Worm (Caenorhabditis elegans): ENCODE results near the gene B0336.12.

DNA sequence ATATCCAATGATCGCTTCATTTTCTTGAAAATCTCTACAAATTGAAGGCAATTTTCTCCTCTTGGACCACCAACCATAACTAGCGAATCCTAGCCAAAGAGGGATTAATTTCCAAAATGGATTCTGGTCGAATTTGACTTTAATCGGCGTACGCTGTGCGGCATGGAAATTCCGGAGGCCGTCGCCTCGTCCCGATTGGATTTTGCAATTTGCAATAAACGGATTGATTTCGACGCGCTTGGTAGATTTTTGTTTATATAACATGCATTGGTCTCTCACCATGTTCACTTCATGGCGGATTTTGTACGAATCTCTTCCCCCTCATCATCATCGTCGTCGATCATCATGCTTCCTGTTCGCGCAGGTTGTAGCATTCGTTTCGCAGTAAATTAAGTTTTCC, 44.2 kb downstream of the B0336.12 start:
- TF ChIP-seq ref-1 (GFP tag; conservative IDR thresholded peaks at IDR 0.05) (no peak), med-1 (GFP tag; optimal IDR thresholded peaks at IDR 0.05; ENCODE audit: insufficient read depth) (no peak), ztf-23 (GFP tag; IDR thresholded peaks at IDR 0.05) (no peak), ztf-29 (GFP tag; IDR thresholded peaks at IDR 0.05) (no peak), flt-1 (GFP tag; IDR thresholded peaks at IDR 0.05) (no peak), klf-2 (GFP tag; conservative IDR thresholded peaks at IDR 0.05) (no peak), T22C8.4 (GFP tag; IDR thresholded peaks at IDR 0.05) (no peak), cog-1 (tag; optimal IDR thresholded peaks at IDR 0.05) (no peak), tab-1 (GFP tag; IDR thresholded peaks at IDR 0.05) (no peak)
